Worm (Caenorhabditis elegans) whole organism, young adult: ENCODE results near the gene C03B1.9.

Experiments used
- B0261.1 ChIP-seq: sonication (generic microtip); optimal IDR thresholded peaks from 2 replicates; lab custom pipeline; 2016; ENCODE audit warnings: mild to moderate bottlenecking, missing genetic modification characterization, moderate library complexity, missing compliant biosample characterization
- B0336.3 ChIP-seq: fragments of 200-800 bp; sonication (Bioruptor generic); IDR thresholded peaks from 2 replicates; pipeline ENCODE4 v1.3.6; 2022; ENCODE audit warnings: missing genetic modification characterization, missing compliant biosample characterization
- C06A6.2 ChIP-seq: fragments of 200-800 bp; sonication (Bioruptor generic); conservative IDR thresholded peaks from 2 replicates; pipeline ENCODE4 v1.3.6; 2022; ENCODE audit warnings: missing genetic modification characterization, missing compliant biosample characterization
- F10E7.11 ChIP-seq: sonication (generic microtip); optimal IDR thresholded peaks from 2 replicates; lab custom pipeline; 2017; ENCODE audit warnings: mild to moderate bottlenecking, missing genetic modification characterization, moderate library complexity, missing compliant biosample characterization
- F52B5.7 ChIP-seq: sonication (generic microtip); optimal IDR thresholded peaks from 2 replicates; lab custom pipeline; 2016; ENCODE audit warnings: mild to moderate bottlenecking, missing genetic modification characterization, missing compliant biosample characterization
- F57C9.4 ChIP-seq: sonication (generic microtip); optimal IDR thresholded peaks from 2 replicates; lab custom pipeline; 2017; ENCODE audit warnings: mild to moderate bottlenecking, missing genetic modification characterization, missing compliant biosample characterization
- K12H6.12 ChIP-seq: fragments of 200-800 bp; sonication (Bioruptor generic); optimal IDR thresholded peaks from 2 replicates; lab custom pipeline; 2018; ENCODE audit warnings: mild to moderate bottlenecking, missing genetic modification characterization, missing compliant biosample characterization
- Y79H2A.3 ChIP-seq: fragments of 200-800 bp; sonication (Bioruptor generic); conservative IDR thresholded peaks from 2 replicates; pipeline ENCODE4 v1.3.6; 2022; ENCODE audit warnings: missing genetic modification reagents, missing genetic modification characterization, missing compliant biosample characterization
- ZK185.1 ChIP-seq: sonication (generic microtip); optimal IDR thresholded peaks from 2 replicates; lab custom pipeline; 2016; ENCODE audit warnings: mild to moderate bottlenecking, missing genetic modification characterization, missing compliant biosample characterization; ENCODE audit not compliant: poor library complexity, severe bottlenecking
- atf-7 ChIP-seq: sonication (generic microtip); optimal IDR thresholded peaks from 2 replicates; lab custom pipeline; 2017; ENCODE audit warnings: mild to moderate bottlenecking, missing genetic modification characterization, missing compliant biosample characterization
- cebp-2 ChIP-seq: fragments of 200-800 bp; sonication (Bioruptor generic); IDR thresholded peaks from 2 replicates; pipeline ENCODE4 v1.3.6; 2022; ENCODE audit warnings: missing genetic modification characterization, missing compliant biosample characterization
- ceh-27 ChIP-seq: fragments of 200-800 bp; sonication (Bioruptor generic); optimal IDR thresholded peaks from 2 replicates; lab custom pipeline; 2018; ENCODE audit warnings: mild to moderate bottlenecking, missing genetic modification characterization, moderate library complexity, missing compliant biosample characterization
- chd-7 ChIP-seq: sonication (generic microtip); optimal IDR thresholded peaks from 2 replicates; lab custom pipeline; 2016; ENCODE audit warnings: mild to moderate bottlenecking, missing genetic modification characterization, moderate library complexity, missing compliant biosample characterization
- die-1 ChIP-seq: sonication (generic microtip); optimal IDR thresholded peaks from 2 replicates; lab custom pipeline; 2016; ENCODE audit warnings: missing genotype, mild to moderate bottlenecking, missing genetic modification characterization, missing compliant biosample characterization
- dox-1 ChIP-seq: fragments of 200-800 bp; sonication (Bioruptor generic); IDR thresholded peaks from 2 replicates; pipeline ENCODE4 v1.3.6; 2022; ENCODE audit warnings: missing genetic modification reagents, missing genetic modification characterization, missing compliant biosample characterization
- efl-1 ChIP-seq: fragments of 150-350 bp; optimal IDR thresholded peaks from 2 replicates; lab custom pipeline; 2014; ENCODE audit warnings: missing biosample characterization, missing genetic modification reagents, missing genetic modification characterization
- egrh-3 ChIP-seq: fragments of 200-800 bp; sonication (Bioruptor generic); IDR thresholded peaks from 2 replicates; pipeline ENCODE4 v1.3.6; 2022; ENCODE audit warnings: missing genetic modification reagents, missing genetic modification characterization, missing compliant biosample characterization
- ets-4 ChIP-seq: fragments of 200-800 bp; sonication (Bioruptor generic); optimal IDR thresholded peaks from 2 replicates; lab custom pipeline; 2018; ENCODE audit warnings: mild to moderate bottlenecking, missing genetic modification characterization, missing compliant biosample characterization
- him-1 ChIP-seq: sonication (generic microtip); optimal IDR thresholded peaks from 2 replicates; lab custom pipeline; 2016; ENCODE audit warnings: missing genotype, missing genetic modification reagents, missing genetic modification characterization, missing compliant biosample characterization
- hmg-1.2 ChIP-seq: fragments of 200-800 bp; sonication (Bioruptor generic); IDR thresholded peaks from 2 replicates; pipeline ENCODE4 v1.3.6; 2022; ENCODE audit warnings: missing genetic modification reagents, missing genetic modification characterization, missing compliant biosample characterization
- hrde-1 ChIP-seq: sonication (generic microtip); optimal IDR thresholded peaks from 2 replicates; lab custom pipeline; 2016; ENCODE audit warnings: missing genetic modification characterization, mild to moderate bottlenecking, missing compliant biosample characterization, moderate library complexity, missing genotype, missing genetic modification reagents, borderline replicate concordance
- hsf-1 ChIP-seq: fragments of 200-800 bp; sonication (Bioruptor generic); IDR thresholded peaks from 2 replicates; pipeline ENCODE4 v1.3.6; 2022; ENCODE audit warnings: missing genetic modification reagents, missing genetic modification characterization, missing compliant biosample characterization
- let-607 ChIP-seq, 2 experiments: fragments of 200-800 bp in 1 of 2; sonication (Bioruptor generic) in 1 of 2; sonication (generic microtip) in 1 of 2; optimal IDR thresholded peaks; 2 replicates each; lab custom pipeline; 2016 to 2018; ENCODE audit warnings: mild to moderate bottlenecking in 2 of 2, missing compliant biosample characterization in 2 of 2, missing genetic modification characterization in 2 of 2, moderate library complexity in 2 of 2, missing genotype in 1 of 2
- lin-26 ChIP-seq: fragments of 200-800 bp; sonication (Bioruptor generic); IDR thresholded peaks from 2 replicates; pipeline ENCODE4 v1.3.6; 2022; ENCODE audit warnings: missing genetic modification reagents, missing genetic modification characterization, missing compliant biosample characterization
- lin-54 ChIP-seq: fragments of 200-800 bp; sonication (Bioruptor generic); optimal IDR thresholded peaks from 2 replicates; lab custom pipeline; 2018; ENCODE audit warnings: mild to moderate bottlenecking, missing genetic modification characterization, missing compliant biosample characterization
- madf-10 ChIP-seq: sonication (generic microtip); optimal IDR thresholded peaks from 2 replicates; lab custom pipeline; 2016; ENCODE audit warnings: mild to moderate bottlenecking, missing genetic modification characterization, missing compliant biosample characterization
- madf-3 ChIP-seq: fragments of 200-800 bp; sonication (Bioruptor generic); IDR thresholded peaks from 2 replicates; pipeline ENCODE4 v1.3.6; 2022; ENCODE audit warnings: missing genetic modification reagents, missing genetic modification characterization, missing compliant biosample characterization
- madf-8 ChIP-seq: fragments of 200-800 bp; sonication (Bioruptor generic); conservative IDR thresholded peaks from 2 replicates; pipeline ENCODE4 v1.3.6; 2022; ENCODE audit warnings: missing genetic modification reagents, missing genetic modification characterization, missing compliant biosample characterization
- mcd-1 ChIP-seq: fragments of 200-800 bp; sonication (Bioruptor generic); IDR thresholded peaks from 2 replicates; pipeline ENCODE4 v1.3.6; 2022; ENCODE audit warnings: missing genetic modification reagents, missing genetic modification characterization, missing compliant biosample characterization
- mes-4 ChIP-seq: sonication (generic microtip); optimal IDR thresholded peaks from 2 replicates; lab custom pipeline; 2016; ENCODE audit warnings: missing genotype, missing genetic modification characterization, missing compliant biosample characterization
- mxl-1 ChIP-seq: sonication (generic microtip); optimal IDR thresholded peaks from 2 replicates; lab custom pipeline; 2016; ENCODE audit warnings: missing genetic modification characterization, missing compliant biosample characterization
- nfya-2 ChIP-seq: fragments of 200-800 bp; sonication (Bioruptor generic); IDR thresholded peaks from 2 replicates; pipeline ENCODE4 v1.3.6; 2022; ENCODE audit warnings: missing genetic modification reagents, missing genetic modification characterization, missing compliant biosample characterization
- nfyb-1 ChIP-seq: fragments of 200-800 bp; sonication (Bioruptor generic); IDR thresholded peaks from 2 replicates; pipeline ENCODE4 v1.3.6; 2022; ENCODE audit warnings: missing genetic modification reagents, missing genetic modification characterization, missing compliant biosample characterization
- nhr-179 ChIP-seq: sonication (generic microtip); optimal IDR thresholded peaks from 2 replicates; lab custom pipeline; 2016; ENCODE audit warnings: mild to moderate bottlenecking, missing genetic modification characterization, missing compliant biosample characterization
- pha-4 ChIP-seq: fragments of 150-350 bp; sonication (generic microtip); optimal IDR thresholded peaks from 2 replicates; lab custom pipeline; 2014; ENCODE audit warnings: missing biosample characterization, missing genetic modification reagents, missing genetic modification characterization
- rcor-1 ChIP-seq: fragments of 200-800 bp; sonication (Bioruptor generic); IDR thresholded peaks from 2 replicates; pipeline ENCODE4 v1.3.6; 2022; ENCODE audit warnings: missing genetic modification reagents, missing genetic modification characterization, missing compliant biosample characterization
- snpc-1.1 ChIP-seq: sonication (generic microtip); optimal IDR thresholded peaks from 2 replicates; lab custom pipeline; 2017; ENCODE audit warnings: missing genetic modification characterization, mild to moderate bottlenecking, missing compliant biosample characterization, antibody characterized with exemption, moderate library complexity, missing genotype, missing genetic modification reagents; ENCODE audit not compliant: insufficient read depth
- snpc-3.4 ChIP-seq: sonication (generic microtip); optimal IDR thresholded peaks from 2 replicates; lab custom pipeline; 2017; ENCODE audit warnings: missing genetic modification characterization, mild to moderate bottlenecking, missing compliant biosample characterization, antibody characterized with exemption, moderate library complexity, missing genotype, missing genetic modification reagents
- snpc-4 ChIP-seq, 5 experiments: fragments of 150-350 bp in 1 of 5; sonication (generic microtip) in 4 of 5; optimal IDR thresholded peaks; 2 replicates each; lab custom pipeline; 2014 to 2018; ENCODE audit warnings: missing genetic modification characterization in 5 of 5, missing biosample characterization in 3 of 5, antibody characterized with exemption in 2 of 5, mild to moderate bottlenecking in 2 of 5, missing compliant biosample characterization in 2 of 5, missing genotype in 2 of 5, moderate library complexity in 2 of 5, missing genetic modification reagents in 1 of 5
- tbp1 ChIP-seq: fragments of 200-800 bp; sonication (Bioruptor generic); optimal IDR thresholded peaks from 2 replicates; lab custom pipeline; 2018; ENCODE audit warnings: mild to moderate bottlenecking, missing genetic modification characterization, missing compliant biosample characterization
- unc-62 ChIP-seq: fragments of 150-350 bp; optimal IDR thresholded peaks from 2 replicates; lab custom pipeline; 2014; ENCODE audit warnings: missing biosample characterization, missing genetic modification reagents, missing genetic modification characterization
- ztf-18 ChIP-seq: sonication (generic microtip); optimal IDR thresholded peaks from 2 replicates; lab custom pipeline; 2016; ENCODE audit warnings: missing genotype, mild to moderate bottlenecking, missing genetic modification characterization, missing compliant biosample characterization
- ztf-22 ChIP-seq: fragments of 200-800 bp; sonication (Bioruptor generic); optimal IDR thresholded peaks from 2 replicates; lab custom pipeline; 2018; ENCODE audit warnings: mild to moderate bottlenecking, missing genetic modification characterization, moderate library complexity, missing compliant biosample characterization
- ztf-6 ChIP-seq: fragments of 200-800 bp; sonication (Bioruptor generic); IDR thresholded peaks from 2 replicates; pipeline ENCODE4 v1.3.6; 2022; ENCODE audit warnings: missing genetic modification reagents, missing genetic modification characterization, missing compliant biosample characterization

The C03B1.9 gene

DNA sequence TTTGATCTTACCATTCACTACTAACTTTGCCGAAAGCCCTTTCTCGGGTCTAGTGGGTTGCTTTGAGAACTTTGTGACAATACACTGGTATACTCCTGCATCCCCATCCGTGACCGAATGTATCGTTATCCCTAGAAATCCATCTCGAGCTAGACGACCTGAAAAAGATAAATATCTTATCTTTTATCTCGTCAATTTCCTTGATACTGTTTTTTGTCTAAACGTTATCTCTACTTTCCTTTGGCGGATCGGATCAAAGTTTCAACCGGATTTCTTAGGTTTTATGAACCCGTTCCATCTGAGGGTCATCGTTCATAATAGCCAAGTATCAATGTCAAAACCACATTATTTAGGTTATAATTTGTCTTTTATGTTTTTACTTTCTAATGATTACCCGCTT is 37.6 kb upstream of the C03B1.9 start (continued):
- TF ChIP-seq lin-54 (no peak), mxl-1 (tag; lab: Kevin White, UChicago) (no peak), pha-4 (tag; lab: Kevin White, UChicago) (no peak), hrde-1 (tag; lab: Kevin White, UChicago) (no peak)

DNA sequence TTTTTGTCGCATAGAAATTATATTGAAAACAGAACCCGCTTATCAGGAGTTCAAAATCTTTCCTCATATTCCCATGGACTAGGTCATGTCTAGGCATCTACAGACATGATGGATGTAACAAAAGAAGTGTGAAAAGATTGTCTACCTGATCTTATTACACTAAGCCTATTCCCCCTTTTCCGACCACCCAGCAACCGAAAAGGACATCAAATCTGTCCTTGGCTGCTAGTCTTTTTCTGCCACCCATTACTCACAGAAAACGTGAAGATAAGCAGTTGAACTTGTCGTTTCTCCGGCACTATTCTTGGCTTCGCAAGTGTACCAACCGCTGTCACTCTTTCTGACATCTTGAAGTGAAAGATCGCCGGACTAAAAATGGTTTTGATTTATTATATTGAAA is 36.0 kb upstream of the C03B1.9 start:
- TF ChIP-seq atf-7 = no peak

DNA sequence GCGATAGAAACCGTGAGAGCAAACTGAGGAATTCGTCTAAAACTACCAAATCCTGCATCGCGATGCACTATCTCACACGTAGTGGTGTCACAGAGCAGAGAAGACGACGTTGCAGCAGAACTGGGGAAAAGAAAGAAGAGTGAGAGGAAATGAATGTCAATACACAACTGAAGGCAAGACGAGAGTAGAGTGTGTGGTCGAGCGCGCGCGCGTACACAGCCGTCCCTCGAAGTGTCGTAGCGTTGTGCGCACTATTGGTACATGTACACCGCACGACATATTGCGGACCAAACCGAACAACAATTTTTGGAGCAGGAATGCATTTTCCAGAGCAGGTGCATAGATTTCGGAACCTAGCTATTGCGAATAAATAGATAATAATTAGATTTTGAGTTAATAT is 31.4 kb upstream of the C03B1.9 start:
- TF ChIP-seq tbp1 (peak; percentile 38), nfya-2 (GFP tag; lab: Robert Waterston, UW) (no peak), Y79H2A.3 (no peak), K12H6.12 (tag; lab: Kevin White, UChicago) (peak; percentile 78), lin-26 (peak; percentile 64), rcor-1 (GFP tag; lab: Robert Waterston, UW) (peak; percentile 25; the same call in 1 of the 2 replicates), snpc-3.4 (tag; lab: Kevin White, UChicago) (peak; percentile 10), let-607 (tag; optimal IDR thresholded peaks at IDR 0.05; lab: Kevin White, UChicago) (no peak), die-1 (tag; lab: Kevin White, UChicago) (peak; percentile 28), ztf-22 (GFP tag; lab: Kevin White, UChicago) (peak; percentile 36), B0261.1 (tag; lab: Kevin White, UChicago) (peak; percentile 10), hmg-1.2 (GFP tag; lab: Robert Waterston, UW) (peak; percentile 38; the same call in 1 of the 2 replicates), hsf-1 (GFP tag; lab: Robert Waterston, UW) (no peak), unc-62 (GFP tag; lab: Kevin White, UChicago) (no peak), madf-3 (GFP tag; lab: Robert Waterston, UW) (0 out of 2 replicates have a peak, but pooled peaks have one; percentile 52), mes-4 (tag; lab: Kevin White, UChicago) (no peak), madf-8 (GFP tag; lab: Robert Waterston, UW) (no peak), efl-1 (GFP tag; lab: Kevin White, UChicago) (peak; percentile 16), him-1 (no peak), dox-1 (GFP tag; lab: Robert Waterston, UW) (peak; percentile 56), ZK185.1 (tag; lab: Kevin White, UChicago) (peak; percentile 25), ztf-6 (GFP tag; lab: Robert Waterston, UW) (0 out of 2 replicates have a peak, but pooled peaks have one; percentile 25), pha-4 (tag; lab: Kevin White, UChicago) (no peak), madf-10 (peak; percentile 34), snpc-4 (GFP tag; optimal IDR thresholded peaks at IDR 0.05; lab: Kevin White, UChicago) (no peak), snpc-4 (tag; optimal IDR thresholded peaks at IDR 0.05; lab: Kevin White, UChicago) (peak in 1 of 4 experiments; percentile 42), nfyb-1 (GFP tag; lab: Robert Waterston, UW) (peak; percentile 47; the same call in 1 of the 2 replicates), nhr-179 (tag; lab: Kevin White, UChicago) (no peak), F52B5.7 (tag; lab: Kevin White, UChicago) (no peak), F10E7.11 (tag; lab: Kevin White, UChicago) (no peak), ztf-18 (tag; lab: Kevin White, UChicago) (peak; percentile 5), mcd-1 (GFP tag; lab: Robert Waterston, UW) (0 out of 2 replicates have a peak, but pooled peaks have one; percentile 34), cebp-2 (GFP tag; lab: Robert Waterston, UW) (no peak), F57C9.4 (tag; lab: Kevin White, UChicago) (no peak), chd-7 (tag; lab: Kevin White, UChicago) (peak; percentile 23), egrh-3 (GFP tag; lab: Robert Waterston, UW) (peak; percentile 23; the same call in 1 of the 2 replicates), hrde-1 (tag; lab: Kevin White, UChicago) (no peak), C06A6.2 (GFP tag; lab: Robert Waterston, UW) (no peak), ets-4 (GFP tag; lab: Kevin White, UChicago) (peak; percentile 39), ceh-27 (GFP tag; lab: Kevin White, UChicago) (peak; percentile 75), snpc-1.1 (tag; lab: Kevin White, UChicago) (no peak), B0336.3 (GFP tag; lab: Robert Waterston, UW) (peak; percentile 61; the same call in 1 of the 2 replicates)
